Fruit fly (Drosophila melanogaster) whole organism, embryonic: ENCODE measurements around the gene AIMP2.
A peak's percentile ranks its signal among the peaks of the same experiment; 100 is the strongest.

Experiments
- CG2678 ChIP-seq: fragments of 200-800 bp; sonication (Bioruptor generic); optimal IDR thresholded peaks from 3 replicates; lab custom pipeline; 2019; ENCODE audit warnings: missing biosample characterization, mild to moderate bottlenecking, missing genetic modification characterization, moderate library complexity
- CG9727 ChIP-seq: fragments of 200-800 bp; sonication (Bioruptor generic); optimal IDR thresholded peaks from 3 replicates; lab custom pipeline; 2017; ENCODE audit warnings: missing biosample characterization, mild to moderate bottlenecking, missing genetic modification characterization
- Usf ChIP-seq: fragments of 200-800 bp; sonication (Bioruptor generic); optimal IDR thresholded peaks from 2 replicates; lab custom pipeline; 2017; ENCODE audit warnings: missing genotype, missing biosample characterization, missing genetic modification characterization

The AIMP2 gene

dm6 chr3L:15634368-15635075 is 51.1 kb downstream of the AIMP2 start (continued):
- TF ChIP-seq Usf (GFP tag; lab: Kevin White, UChicago) (no peak), CG9727 (no peak), CG2678 (peak; percentile 57)
